Fruit fly (Drosophila melanogaster): ENCODE measurements around the gene CG15760.

Gene CG15760

DNA sequence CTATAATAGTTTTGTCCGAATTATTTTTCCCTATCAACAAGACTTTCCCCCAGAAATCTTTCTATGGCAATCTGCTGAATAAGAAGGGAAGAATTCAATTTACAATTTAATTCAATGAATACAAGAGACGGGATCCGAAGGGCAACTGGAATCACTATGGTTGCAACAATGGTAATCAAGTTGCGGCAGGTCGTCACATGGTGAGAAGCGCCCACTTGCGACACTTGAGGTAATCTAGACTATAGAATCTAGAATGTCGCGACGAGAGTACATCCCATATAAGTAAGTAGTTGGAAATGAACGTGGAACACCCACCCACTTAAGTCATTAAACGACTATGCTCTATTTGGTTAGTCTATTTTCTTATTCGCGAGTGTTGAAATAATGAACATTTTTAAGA, 12.4 kb downstream of the CG15760 start (continued):
- TF ChIP-seq CG6813 (GFP tag; optimal IDR thresholded peaks at IDR 0.05) (no peak), vvl (GFP tag; IDR thresholded peaks at IDR 0.05) (no peak), B-H1 (GFP tag; IDR thresholded peaks at IDR 0.05) (no peak), Spps (tag; optimal IDR thresholded peaks at IDR 0.05) (no peak), CG8478 (optimal IDR thresholded peaks at IDR 0.05) (no peak), grn (GFP tag; optimal IDR thresholded peaks at IDR 0.05) (peak; percentile 43), sr (GFP tag; IDR thresholded peaks at IDR 0.05) (no peak), Hey (tag; optimal IDR thresholded peaks at IDR 0.05) (no peak), Dp (GFP tag; optimal IDR thresholded peaks at IDR 0.05) (no peak), z (GFP tag; IDR thresholded peaks at IDR 0.05) (no peak), sens (GFP tag) (peak; percentile 61), CkIIα-i1 (GFP tag; IDR thresholded peaks at IDR 0.05) (no peak), CG34422 (GFP tag; IDR thresholded peaks at IDR 0.05) (no peak), lab (GFP tag; optimal IDR thresholded peaks at IDR 0.05) (peak; percentile 21)

DNA sequence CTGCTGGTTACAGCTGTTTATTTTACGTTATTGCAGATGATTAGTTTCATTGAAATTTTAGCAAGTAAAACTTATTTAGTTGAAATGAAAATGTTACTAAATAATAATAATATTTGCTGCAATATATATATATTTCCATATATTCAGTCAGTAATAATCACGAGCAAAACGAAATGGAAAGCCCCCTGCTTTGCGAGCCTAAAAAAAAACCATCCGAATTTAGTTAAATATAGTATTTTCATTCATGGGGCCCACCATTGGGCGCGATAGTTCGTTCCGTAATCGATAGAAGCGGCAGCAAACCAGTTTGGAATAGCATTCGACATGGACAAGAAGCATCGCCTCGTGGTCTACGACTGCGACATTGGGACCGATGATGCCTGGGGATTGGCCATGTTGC, 13.2 kb downstream of the CG15760 start, which contains the start of gene CG11158:
TSS of gene CG11158 (plus strand) at position 301 of the 400 bp plus-strand sequence.
- TF ChIP-seq Bteb2 (GFP tag; optimal IDR thresholded peaks at IDR 0.05): no peak
- no peak for TF ChIP-seq CG15601 (tag; optimal IDR thresholded peaks at IDR 0.05)
- TF ChIP-seq Adf1 (GFP tag; IDR thresholded peaks at IDR 0.05): no peak
- no peak for TF ChIP-seq Ets65A (GFP tag)
- TF ChIP-seq CG7963 (GFP tag; IDR thresholded peaks at IDR 0.05; ENCODE audit: partially characterized antibody): no peak
- TF ChIP-seq bcd (GFP tag; optimal IDR thresholded peaks at IDR 0.05): no peak
- no peak for TF ChIP-seq hkb (optimal IDR thresholded peaks at IDR 0.05)
- TF ChIP-seq hkb (GFP tag; IDR thresholded peaks at IDR 0.05): no peak
- peak; percentile 30 for TF ChIP-seq BEAF-32 (GFP tag; optimal IDR thresholded peaks at IDR 0.05)
- TF ChIP-seq gt (GFP tag; IDR thresholded peaks at IDR 0.05): no peak
- peak in 1 of 2 experiments; percentile 30 for TF ChIP-seq crp (GFP tag; optimal IDR thresholded peaks at IDR 0.05)
- TF ChIP-seq CG10543 (GFP tag; optimal IDR thresholded peaks at IDR 0.05): no peak
- no peak for TF ChIP-seq CG9609 (GFP tag; optimal IDR thresholded peaks at IDR 0.05)
- no peak for TF ChIP-seq CG10366 (GFP tag; IDR thresholded peaks at IDR 0.05)
- TF ChIP-seq lola (GFP tag; optimal IDR thresholded peaks at IDR 0.05): no peak
- TF ChIP-seq sens-2 (GFP tag; IDR thresholded peaks at IDR 0.05): no peak
- no peak for TF ChIP-seq CG7556 (GFP tag; optimal IDR thresholded peaks at IDR 0.05)
- TF ChIP-seq Lim3 (GFP tag; IDR thresholded peaks at IDR 0.05): no peak
- peak; percentile 2 for TF ChIP-seq MESR4 (GFP tag; optimal IDR thresholded peaks at IDR 0.05)
- no peak for TF ChIP-seq Fer1 (GFP tag; optimal IDR thresholded peaks at IDR 0.05)
- no peak for TF ChIP-seq zf30C (GFP tag; optimal IDR thresholded peaks at IDR 0.05)
- no peak for TF ChIP-seq CG6254 (GFP tag; optimal IDR thresholded peaks at IDR 0.05)
- TF ChIP-seq gfzf (GFP tag; optimal IDR thresholded peaks at IDR 0.05): no peak
- TF ChIP-seq CG7928 (GFP tag; optimal IDR thresholded peaks at IDR 0.05): no peak
- TF ChIP-seq CG15011 (GFP tag; optimal IDR thresholded peaks at IDR 0.05): no peak
- TF ChIP-seq CG2678 (tag; optimal IDR thresholded peaks at IDR 0.05): no peak
- no peak for TF ChIP-seq Nf-YB (GFP tag; optimal IDR thresholded peaks at IDR 0.05)
- TF ChIP-seq CG2875 (GFP tag; optimal IDR thresholded peaks at IDR 0.05): no peak
- TF ChIP-seq CG12744 (GFP tag; optimal IDR thresholded peaks at IDR 0.05): no peak
- TF ChIP-seq B-H1 (GFP tag; IDR thresholded peaks at IDR 0.05): no peak
- TF ChIP-seq salm (tag; optimal IDR thresholded peaks at IDR 0.05): no peak
- no peak for TF ChIP-seq CG30431 (GFP tag; optimal IDR thresholded peaks at IDR 0.05)
- TF ChIP-seq sd (tag; optimal IDR thresholded peaks at IDR 0.05): no peak
- TF ChIP-seq seq (GFP tag; IDR thresholded peaks at IDR 0.05): no peak
- no peak for TF ChIP-seq Dek (tag; optimal IDR thresholded peaks at IDR 0.05)
- TF ChIP-seq onecut (GFP tag; IDR thresholded peaks at IDR 0.05): no peak
- no peak for TF ChIP-seq jing (GFP tag; optimal IDR thresholded peaks at IDR 0.05)
- no peak for TF ChIP-seq CG12071 (GFP tag; optimal IDR thresholded peaks at IDR 0.05)
- no peak for TF ChIP-seq gro (GFP tag; optimal IDR thresholded peaks at IDR 0.05)
